Fruit fly (Drosophila melanogaster) whole organism, embryonic: ENCODE measurements around the gene lili.

ENCODE experiments used
- Abd-B ChIP-seq: fragments of 200-800 bp; sonication (Bioruptor generic); optimal IDR thresholded peaks from 2 replicates; lab custom pipeline; 2018; ENCODE audit warnings: missing biosample characterization, mild to moderate bottlenecking, missing genetic modification characterization, moderate library complexity
- Atf-2 ChIP-seq: fragments of 200-800 bp; sonication (Bioruptor generic); optimal IDR thresholded peaks from 2 replicates; lab custom pipeline; 2016; ENCODE audit warnings: missing biosample characterization, missing genetic modification characterization
- CG10979 ChIP-seq: fragments of 200-800 bp; sonication (Bioruptor generic); optimal IDR thresholded peaks from 2 replicates; lab custom pipeline; 2018; ENCODE audit warnings: missing biosample characterization, mild to moderate bottlenecking, missing genetic modification characterization, moderate library complexity
- CG11456 ChIP-seq: fragments of 200-800 bp; sonication (Bioruptor generic); IDR thresholded peaks from 3 replicates; pipeline ENCODE4 v1.3.6; 2022; ENCODE audit warnings: missing biosample characterization, missing genetic modification characterization
- CG12155 ChIP-seq: fragments of 200-800 bp; sonication (Bioruptor generic); optimal IDR thresholded peaks from 3 replicates; lab custom pipeline; 2016; ENCODE audit warnings: missing biosample characterization, missing genetic modification characterization
- CG14441 ChIP-seq: fragments of 200-800 bp; sonication (Bioruptor generic); IDR thresholded peaks from 2 replicates; pipeline ENCODE4 v1.3.6; 2022; ENCODE audit warnings: missing biosample characterization, missing genetic modification characterization
- CG15269 ChIP-seq: fragments of 200-800 bp; sonication (Bioruptor generic); optimal IDR thresholded peaks from 2 replicates; lab custom pipeline; 2018; ENCODE audit warnings: missing biosample characterization, mild to moderate bottlenecking, missing genetic modification characterization, moderate library complexity
- CG17359 ChIP-seq: fragments of 200-800 bp; sonication (Bioruptor generic); optimal IDR thresholded peaks from 3 replicates; lab custom pipeline; 2018; ENCODE audit warnings: missing biosample characterization, mild to moderate bottlenecking, missing genetic modification characterization, moderate library complexity
- CG18011 ChIP-seq: fragments of 200-800 bp; sonication (Bioruptor generic); optimal IDR thresholded peaks from 2 replicates; lab custom pipeline; 2017; ENCODE audit warnings: missing biosample characterization, missing genetic modification characterization, mild to moderate bottlenecking, moderate library complexity, missing genotype
- CG31365 ChIP-seq: fragments of 200-800 bp; sonication (Bioruptor generic); optimal IDR thresholded peaks from 2 replicates; lab custom pipeline; 2018; ENCODE audit warnings: missing biosample characterization, mild to moderate bottlenecking, missing genetic modification characterization
- CG31388 ChIP-seq: fragments of 200-800 bp; sonication (Bioruptor generic); optimal IDR thresholded peaks from 2 replicates; lab custom pipeline; 2016; ENCODE audit warnings: missing biosample characterization, missing genetic modification characterization
- CG4282 ChIP-seq: fragments of 200-800 bp; sonication (Bioruptor generic); optimal IDR thresholded peaks from 2 replicates; lab custom pipeline; 2016; ENCODE audit warnings: missing biosample characterization, missing genetic modification characterization
- CG4404 ChIP-seq: fragments of 200-800 bp; sonication (Bioruptor generic); IDR thresholded peaks from 2 replicates; pipeline ENCODE4 v1.3.6; 2022; ENCODE audit warnings: missing biosample characterization, missing genetic modification characterization
- CG8388 ChIP-seq: fragments of 200-800 bp; sonication (Bioruptor generic); optimal IDR thresholded peaks from 2 replicates; lab custom pipeline; 2019; ENCODE audit warnings: missing biosample characterization, mild to moderate bottlenecking, missing genetic modification characterization, moderate library complexity
- CG9727 ChIP-seq: fragments of 200-800 bp; sonication (Bioruptor generic); optimal IDR thresholded peaks from 3 replicates; lab custom pipeline; 2017; ENCODE audit warnings: missing biosample characterization, mild to moderate bottlenecking, missing genetic modification characterization
- Chrac-16 ChIP-seq: fragments of 200-800 bp; sonication (Bioruptor generic); optimal IDR thresholded peaks from 3 replicates; lab custom pipeline; 2016; ENCODE audit warnings: missing biosample characterization, missing genetic modification characterization
- D19B ChIP-seq: fragments of 200-800 bp; sonication (Bioruptor generic); optimal IDR thresholded peaks from 2 replicates; lab custom pipeline; 2017; ENCODE audit warnings: missing biosample characterization, mild to moderate bottlenecking, missing genetic modification characterization
- ERR ChIP-seq: fragments of 200-800 bp; sonication (Bioruptor generic); optimal IDR thresholded peaks from 2 replicates; lab custom pipeline; 2016; ENCODE audit warnings: missing biosample characterization, missing genetic modification characterization
- Eip74EF ChIP-seq, 2 experiments: fragments of 200-800 bp in 1 of 2; fragments of >200 bp in 1 of 2; sonication (Bioruptor generic) in 1 of 2; optimal IDR thresholded peaks; 2 replicates each; lab custom pipeline; 2017 to 2019; ENCODE audit warnings: missing biosample characterization in 2 of 2, missing genetic modification characterization in 2 of 2, mild to moderate bottlenecking in 1 of 2, moderate library complexity in 1 of 2
- Gug ChIP-seq: fragments of 200-800 bp; sonication (Bioruptor generic); IDR thresholded peaks from 4 replicates; pipeline ENCODE4 v1.3.6; 2022; ENCODE audit warnings: missing biosample characterization, missing genetic modification characterization
- HHEX ChIP-seq: fragments of 200-800 bp; sonication (Bioruptor generic); optimal IDR thresholded peaks from 3 replicates; lab custom pipeline; 2017; ENCODE audit warnings: missing biosample characterization, mild to moderate bottlenecking, missing genetic modification characterization, missing genetic modification reagents
- HmgD ChIP-seq: fragments of 200-800 bp; sonication (Bioruptor generic); optimal IDR thresholded peaks from 3 replicates; lab custom pipeline; 2016; ENCODE audit warnings: missing biosample characterization, missing genetic modification characterization
- HmgZ ChIP-seq: fragments of 200-800 bp; sonication (Bioruptor generic); optimal IDR thresholded peaks from 2 replicates; lab custom pipeline; 2018; ENCODE audit warnings: missing biosample characterization, mild to moderate bottlenecking, missing genetic modification characterization
- Hr78 ChIP-seq, 2 experiments: fragments of 200-800 bp in 1 of 2; fragments of >200 bp in 1 of 2; sonication (Bioruptor generic) in 1 of 2; optimal IDR thresholded peaks; 2 replicates each; lab custom pipeline; 2017 to 2019; ENCODE audit warnings: missing biosample characterization in 2 of 2, missing genetic modification characterization in 2 of 2, mild to moderate bottlenecking in 1 of 2, moderate library complexity in 1 of 2
- Mrtf ChIP-seq: fragments of 200-800 bp; sonication (Bioruptor generic); IDR thresholded peaks from 3 replicates; pipeline ENCODE4 v1.3.6; 2022; ENCODE audit warnings: missing biosample characterization, missing genetic modification characterization
- Myb ChIP-seq: fragments of 200-800 bp; sonication (Bioruptor generic); optimal IDR thresholded peaks from 2 replicates; lab custom pipeline; 2016; ENCODE audit warnings: missing biosample characterization, missing genetic modification characterization
- NC2α ChIP-seq: fragments of 200-800 bp; sonication (Bioruptor generic); optimal IDR thresholded peaks from 2 replicates; lab custom pipeline; 2016; ENCODE audit warnings: missing biosample characterization, missing genetic modification characterization
- al ChIP-seq: fragments of 200-800 bp; sonication (Bioruptor generic); IDR thresholded peaks from 2 replicates; pipeline ENCODE4 v1.3.6; 2022; ENCODE audit warnings: missing biosample characterization, missing genetic modification characterization
- br ChIP-seq: fragments of >200 bp; optimal IDR thresholded peaks from 2 replicates; lab custom pipeline; 2017
- btn ChIP-seq: fragments of 200-800 bp; sonication (Bioruptor generic); optimal IDR thresholded peaks from 2 replicates; lab custom pipeline; 2016; ENCODE audit warnings: missing biosample characterization, missing genetic modification characterization
- corto ChIP-seq: fragments of 200-800 bp; sonication (Bioruptor generic); optimal IDR thresholded peaks from 2 replicates; lab custom pipeline; 2016; ENCODE audit warnings: missing biosample characterization, mild to moderate bottlenecking, missing genetic modification characterization, moderate library complexity
- da ChIP-seq: fragments of 200-800 bp; sonication (Bioruptor generic); optimal IDR thresholded peaks from 2 replicates; lab custom pipeline; 2016; ENCODE audit warnings: missing biosample characterization, missing genetic modification characterization
- dmrt99B ChIP-seq: fragments of 200-800 bp; sonication (Bioruptor generic); optimal IDR thresholded peaks from 2 replicates; lab custom pipeline; 2018; ENCODE audit warnings: missing biosample characterization, mild to moderate bottlenecking, missing genetic modification characterization, moderate library complexity
- dpn ChIP-seq, 2 experiments: fragments of 200-800 bp; sonication (Bioruptor generic); optimal IDR thresholded peaks; 3 replicates each; lab custom pipeline; 2016; ENCODE audit warnings: missing biosample characterization in 2 of 2, missing genetic modification characterization in 2 of 2
- gce ChIP-seq: fragments of 200-800 bp; sonication (Bioruptor generic); IDR thresholded peaks from 3 replicates; pipeline ENCODE4 v1.3.6; 2022; ENCODE audit warnings: missing biosample characterization, missing genetic modification characterization
- gfzf ChIP-seq: fragments of 200-800 bp; sonication (Bioruptor generic); optimal IDR thresholded peaks from 2 replicates; lab custom pipeline; 2016; ENCODE audit warnings: missing biosample characterization, mild to moderate bottlenecking, missing genetic modification characterization, moderate library complexity
- gsb-n ChIP-seq: fragments of 200-800 bp; sonication (Bioruptor generic); optimal IDR thresholded peaks from 3 replicates; lab custom pipeline; 2018; ENCODE audit warnings: missing biosample characterization, mild to moderate bottlenecking, missing genetic modification characterization
- ham ChIP-seq: fragments of 200-800 bp; sonication (Bioruptor generic); IDR thresholded peaks from 2 replicates; pipeline ENCODE4 v1.3.6; 2022; ENCODE audit warnings: missing biosample characterization, missing genetic modification characterization
- hb ChIP-seq: fragments of 200-800 bp; sonication (Bioruptor generic); IDR thresholded peaks from 3 replicates; pipeline ENCODE4 v1.3.6; 2022; ENCODE audit warnings: missing biosample characterization, missing genetic modification characterization; ENCODE audit not compliant: partially characterized antibody
- jumu ChIP-seq: fragments of 200-800 bp; sonication (Bioruptor generic); optimal IDR thresholded peaks from 3 replicates; lab custom pipeline; 2016; ENCODE audit warnings: missing biosample characterization, missing genetic modification characterization
- kni ChIP-seq: fragments of 200-800 bp; sonication (Bioruptor generic); optimal IDR thresholded peaks from 3 replicates; lab custom pipeline; 2017; ENCODE audit warnings: mild to moderate bottlenecking, missing biosample characterization, missing genetic modification reagents, missing genetic modification characterization
- nerfin-2 ChIP-seq: fragments of 200-800 bp; sonication (Bioruptor generic); IDR thresholded peaks from 2 replicates; pipeline ENCODE4 v1.3.6; 2022; ENCODE audit warnings: missing biosample characterization, missing genetic modification characterization; ENCODE audit not compliant: partially characterized antibody
- odd ChIP-seq: fragments of 200-800 bp; sonication (Bioruptor generic); optimal IDR thresholded peaks from 2 replicates; lab custom pipeline; 2017; ENCODE audit warnings: missing biosample characterization, mild to moderate bottlenecking, missing genetic modification characterization
- pb ChIP-seq: fragments of 200-800 bp; sonication (Bioruptor generic); optimal IDR thresholded peaks from 3 replicates; lab custom pipeline; 2016; ENCODE audit warnings: missing biosample characterization, missing genetic modification characterization
- phol ChIP-seq: fragments of 200-800 bp; sonication (Bioruptor generic); optimal IDR thresholded peaks from 3 replicates; lab custom pipeline; 2018; ENCODE audit warnings: missing biosample characterization, mild to moderate bottlenecking, missing genetic modification characterization, moderate library complexity
- scrt ChIP-seq: fragments of 200-800 bp; sonication (Bioruptor generic); optimal IDR thresholded peaks from 2 replicates; lab custom pipeline; 2018; ENCODE audit warnings: missing biosample characterization, mild to moderate bottlenecking, missing genetic modification characterization, moderate library complexity
- sr ChIP-seq: fragments of 200-800 bp; sonication (Bioruptor generic); IDR thresholded peaks from 3 replicates; pipeline ENCODE4 v1.3.6; 2022; ENCODE audit warnings: missing biosample characterization, missing genetic modification characterization
- tgo ChIP-seq: fragments of 200-800 bp; sonication (Bioruptor generic); IDR thresholded peaks from 3 replicates; pipeline ENCODE4 v1.3.6; 2022; ENCODE audit warnings: missing biosample characterization, missing genetic modification characterization
- zen ChIP-seq: fragments of 200-800 bp; sonication (Bioruptor generic); optimal IDR thresholded peaks from 3 replicates; lab custom pipeline; 2018; ENCODE audit warnings: missing biosample characterization, mild to moderate bottlenecking, missing genetic modification characterization, moderate library complexity

lili gene

DNA sequence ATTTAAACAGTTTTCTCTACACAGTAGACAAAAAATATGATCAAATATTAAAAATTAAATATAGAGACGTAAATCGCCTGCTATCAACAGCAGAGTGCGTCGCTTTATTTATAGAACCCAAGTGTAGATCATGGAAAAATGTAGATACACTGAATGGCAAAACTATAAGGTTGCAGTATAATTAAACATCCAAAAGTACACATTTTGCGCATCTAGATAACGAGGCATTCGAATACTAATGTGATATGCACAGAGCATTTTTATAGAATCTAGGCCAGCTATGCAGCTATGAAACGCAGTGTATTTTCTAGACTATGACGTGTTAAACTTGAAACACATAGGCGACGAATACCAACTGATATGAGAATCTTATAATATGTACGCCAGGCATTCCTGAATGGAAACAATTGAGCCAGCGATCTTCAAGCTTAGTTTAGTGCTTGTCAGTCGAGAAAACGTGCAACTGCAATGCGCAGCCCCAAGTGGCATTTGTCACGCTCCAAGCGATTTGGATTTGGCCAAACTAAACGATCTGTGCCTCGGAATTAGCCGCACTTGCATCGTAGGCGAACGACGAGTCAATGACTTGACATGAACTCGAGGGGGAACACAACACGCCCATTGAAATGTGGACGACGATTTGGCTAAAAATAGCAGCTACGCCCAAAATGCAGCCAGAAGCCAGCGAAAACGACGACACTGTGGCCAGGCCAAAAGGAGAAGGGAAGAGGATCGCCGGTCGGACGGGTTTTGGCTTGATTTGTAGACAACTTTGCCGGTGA is 2.8 kb downstream of the lili start (continued):
- peak; percentile 91 for TF ChIP-seq CG14441 (GFP tag; lab: Robert Waterston, UW)
- TF ChIP-seq corto = peak; percentile 78
- TF ChIP-seq HmgD (GFP tag; lab: Kevin White, UChicago) = peak; percentile 7
- peak; percentile 61 for TF ChIP-seq CG4404 (GFP tag; lab: Robert Waterston, UW)
- peak; percentile 67 for TF ChIP-seq CG18011 (GFP tag; lab: Kevin White, UChicago)
- TF ChIP-seq Hr78 (GFP tag; optimal IDR thresholded peaks at IDR 0.05; lab: Kevin White, UChicago) = peak in 1 of 2 experiments; percentile 63
- peak; percentile 83 for TF ChIP-seq scrt (GFP tag; lab: Kevin White, UChicago)
- TF ChIP-seq CG12155 (GFP tag; lab: Kevin White, UChicago) = peak; percentile 87
- peak; percentile 28 for TF ChIP-seq CG31388 (GFP tag; lab: Kevin White, UChicago)
- TF ChIP-seq btn = peak; percentile 73
- no peak for TF ChIP-seq gfzf (GFP tag; lab: Kevin White, UChicago)
- peak; percentile 89 for TF ChIP-seq Mrtf (GFP tag; lab: Robert Waterston, UW)
- TF ChIP-seq Gug = peak; percentile 90
- TF ChIP-seq al = peak; percentile 87
- TF ChIP-seq br (lab: Kevin White, UChicago) = no peak
- peak; percentile 25 for TF ChIP-seq NC2α (GFP tag; lab: Kevin White, UChicago)
- TF ChIP-seq CG4282 (GFP tag; lab: Kevin White, UChicago) = peak; percentile 57
- peak; percentile 93 for TF ChIP-seq HmgZ (tag; lab: Kevin White, UChicago)
- TF ChIP-seq pb (GFP tag; lab: Kevin White, UChicago) = peak; percentile 74
- TF ChIP-seq CG11456 (GFP tag; lab: Robert Waterston, UW) = peak; percentile 92
- peak; percentile 83 for TF ChIP-seq tgo (GFP tag; lab: Robert Waterston, UW)
- peak; percentile 76 for TF ChIP-seq CG8388 (GFP tag; lab: Kevin White, UChicago)
- TF ChIP-seq ERR (GFP tag; lab: Kevin White, UChicago) = peak; percentile 86
- TF ChIP-seq Abd-B = no peak
- TF ChIP-seq hb (GFP tag; lab: Robert Waterston, UW) = no peak
- TF ChIP-seq CG9727 = peak; percentile 71
- peak; percentile 95 for TF ChIP-seq CG15269
- TF ChIP-seq kni (GFP tag; lab: Kevin White, UChicago) = no peak
- peak; percentile 81 for TF ChIP-seq odd (GFP tag; lab: Kevin White, UChicago)
- TF ChIP-seq Chrac-16 (GFP tag; lab: Kevin White, UChicago) = peak; percentile 78
- peak; percentile 73 for TF ChIP-seq D19B (GFP tag; lab: Kevin White, UChicago)
- peak; percentile 90 for TF ChIP-seq HHEX (GFP tag; lab: Kevin White, UChicago)
- TF ChIP-seq sr (GFP tag; lab: Robert Waterston, UW) = peak; percentile 72; the same call in 2 of the 3 replicates
- peak; percentile 75; the same call in 1 of the 3 replicates for TF ChIP-seq gce (GFP tag; lab: Robert Waterston, UW)
- TF ChIP-seq Myb = peak; percentile 75
- TF ChIP-seq dpn (GFP tag; optimal IDR thresholded peaks at IDR 0.05; lab: Kevin White, UChicago) = peak; percentile 84 to 93
- peak; percentile 49 for TF ChIP-seq zen (tag; lab: Kevin White, UChicago)
- TF ChIP-seq CG17359 (tag; lab: Kevin White, UChicago) = peak; percentile 93
- peak; percentile 74 for TF ChIP-seq CG31365 (tag; lab: Kevin White, UChicago)
- peak in 1 of 2 experiments; percentile 81 for TF ChIP-seq Eip74EF (GFP tag; optimal IDR thresholded peaks at IDR 0.05; lab: Kevin White, UChicago)
- TF ChIP-seq nerfin-2 (GFP tag; lab: Robert Waterston, UW) = no peak
- peak; percentile 70 for TF ChIP-seq CG10979 (tag; lab: Kevin White, UChicago)
- TF ChIP-seq dmrt99B (tag; lab: Kevin White, UChicago) = no peak
- peak; percentile 77 for TF ChIP-seq jumu (GFP tag; lab: Kevin White, UChicago)
- TF ChIP-seq phol (tag; lab: Kevin White, UChicago) = peak; percentile 82
- TF ChIP-seq Atf-2 (GFP tag; lab: Kevin White, UChicago) = peak; percentile 63
- TF ChIP-seq da (GFP tag; lab: Kevin White, UChicago) = peak; percentile 68
- TF ChIP-seq gsb-n (tag; lab: Kevin White, UChicago) = peak; percentile 65
- TF ChIP-seq ham (GFP tag; lab: Robert Waterston, UW) = no peak
